Fruit fly (Drosophila melanogaster) whole organism, prepupa: ENCODE data around the gene CG1998.

ENCODE experiments used
- Blimp-1 ChIP-seq: fragments of 200-800 bp; sonication (Bioruptor generic); optimal IDR thresholded peaks from 3 replicates; lab custom pipeline; 2017; ENCODE audit warnings: missing biosample characterization, missing genetic modification characterization, mild to moderate bottlenecking, moderate library complexity, missing genetic modification reagents
- CG10631 ChIP-seq: fragments of 200-800 bp; sonication (Bioruptor generic); optimal IDR thresholded peaks from 2 replicates; lab custom pipeline; 2016; ENCODE audit warnings: missing biosample characterization, missing genetic modification characterization
- CG11294 ChIP-seq: fragments of 200-800 bp; sonication (Bioruptor generic); IDR thresholded peaks from 2 replicates; pipeline ENCODE4 v1.3.6; 2022; ENCODE audit warnings: missing biosample characterization, missing genetic modification characterization
- CG11762 ChIP-seq: fragments of 200-800 bp; sonication (Bioruptor generic); optimal IDR thresholded peaks from 3 replicates; lab custom pipeline; 2016; ENCODE audit warnings: missing biosample characterization, missing genetic modification characterization; ENCODE audit not compliant: insufficient read depth
- CG15336 ChIP-seq: fragments of 200-800 bp; sonication (Bioruptor generic); IDR thresholded peaks from 2 replicates; pipeline ENCODE4 v1.3.6; 2022; ENCODE audit warnings: missing biosample characterization, missing genetic modification characterization
- CG1621 ChIP-seq: fragments of 200-800 bp; sonication (Bioruptor generic); optimal IDR thresholded peaks from 3 replicates; lab custom pipeline; 2018; ENCODE audit warnings: missing biosample characterization, mild to moderate bottlenecking, missing genetic modification characterization
- CG16779 ChIP-seq: fragments of 200-800 bp; sonication (Bioruptor generic); optimal IDR thresholded peaks from 3 replicates; lab custom pipeline; 2017; ENCODE audit warnings: missing biosample characterization, mild to moderate bottlenecking, missing genetic modification characterization
- CG31627 ChIP-seq: fragments of 200-800 bp; sonication (Bioruptor generic); optimal IDR thresholded peaks from 3 replicates; lab custom pipeline; 2016; ENCODE audit warnings: missing biosample characterization, missing genetic modification characterization
- CG32006 ChIP-seq: fragments of 200-800 bp; sonication (Bioruptor generic); optimal IDR thresholded peaks from 3 replicates; lab custom pipeline; 2017; ENCODE audit warnings: missing biosample characterization, mild to moderate bottlenecking, missing genetic modification characterization
- CG34406 ChIP-seq: fragments of 200-800 bp; sonication (Bioruptor generic); optimal IDR thresholded peaks from 3 replicates; lab custom pipeline; 2016; ENCODE audit warnings: missing biosample characterization, missing genetic modification characterization
- CG3919 ChIP-seq: fragments of 200-800 bp; sonication (Bioruptor generic); optimal IDR thresholded peaks from 3 replicates; lab custom pipeline; 2016; ENCODE audit warnings: missing biosample characterization, missing genetic modification characterization
- CG4318 ChIP-seq: fragments of 200-800 bp; sonication (Bioruptor generic); optimal IDR thresholded peaks from 3 replicates; lab custom pipeline; 2017; ENCODE audit warnings: missing biosample characterization, mild to moderate bottlenecking, missing genetic modification characterization
- CG6276 ChIP-seq: fragments of 200-800 bp; sonication (Bioruptor generic); optimal IDR thresholded peaks from 2 replicates; lab custom pipeline; 2017; ENCODE audit warnings: missing biosample characterization, mild to moderate bottlenecking, missing genetic modification characterization
- CG6792 ChIP-seq: fragments of 200-800 bp; sonication (Bioruptor generic); optimal IDR thresholded peaks from 3 replicates; lab custom pipeline; 2016; ENCODE audit warnings: missing biosample characterization, missing genetic modification characterization
- CG6808 ChIP-seq: fragments of 200-800 bp; sonication (Bioruptor generic); optimal IDR thresholded peaks from 3 replicates; lab custom pipeline; 2017; ENCODE audit warnings: missing biosample characterization, missing genetic modification characterization, mild to moderate bottlenecking, moderate library complexity, missing genetic modification reagents
- CG6854 ChIP-seq: fragments of 200-800 bp; sonication (Bioruptor generic); optimal IDR thresholded peaks from 2 replicates; lab custom pipeline; 2017; ENCODE audit warnings: missing biosample characterization, mild to moderate bottlenecking, missing genetic modification characterization
- CG8119 ChIP-seq: fragments of 200-800 bp; sonication (Bioruptor generic); IDR thresholded peaks from 3 replicates; pipeline ENCODE4 v1.3.6; 2022; ENCODE audit warnings: missing biosample characterization, missing genetic modification characterization
- CG8632 ChIP-seq: fragments of 200-800 bp; sonication (Bioruptor generic); optimal IDR thresholded peaks from 3 replicates; lab custom pipeline; 2016; ENCODE audit warnings: missing biosample characterization, missing genetic modification characterization
- Eip78C ChIP-seq: fragments of 200-800 bp; sonication (Bioruptor generic); peaks from one replicate; lab custom pipeline; 2016; ENCODE audit warnings: missing biosample characterization, missing genetic modification characterization
- Ets21C ChIP-seq: fragments of 200-800 bp; sonication (Bioruptor generic); optimal IDR thresholded peaks from 3 replicates; lab custom pipeline; 2016; ENCODE audit warnings: missing biosample characterization, missing genetic modification characterization
- Gug ChIP-seq: fragments of 200-800 bp; sonication (Bioruptor generic); IDR thresholded peaks from 2 replicates; pipeline ENCODE4 v1.3.6; 2022; ENCODE audit warnings: missing biosample characterization, missing genetic modification characterization
- Hr38 ChIP-seq: sonication (Bioruptor generic); optimal IDR thresholded peaks from 2 replicates; lab custom pipeline; 2016; ENCODE audit warnings: missing biosample characterization, missing genetic modification characterization
- Hr39 ChIP-seq: fragments of 200-800 bp; sonication (Bioruptor generic); optimal IDR thresholded peaks from 2 replicates; lab custom pipeline; 2016; ENCODE audit warnings: missing biosample characterization, missing genetic modification characterization
- Hr4 ChIP-seq: fragments of 200-800 bp; sonication (Bioruptor generic); optimal IDR thresholded peaks from 3 replicates; lab custom pipeline; 2016; ENCODE audit warnings: missing biosample characterization, missing genetic modification characterization
- Met ChIP-seq: fragments of 200-800 bp; sonication (Bioruptor generic); optimal IDR thresholded peaks from 3 replicates; lab custom pipeline; 2016; ENCODE audit warnings: missing biosample characterization, missing genetic modification characterization
- OdsH ChIP-seq: fragments of 200-800 bp; sonication (Bioruptor generic); optimal IDR thresholded peaks from 3 replicates; lab custom pipeline; 2016; ENCODE audit warnings: missing biosample characterization, missing genetic modification characterization
- Smox ChIP-seq: fragments of 200-800 bp; sonication (Bioruptor generic); optimal IDR thresholded peaks from 3 replicates; lab custom pipeline; 2016; ENCODE audit warnings: missing biosample characterization, missing genetic modification characterization
- Sox14 ChIP-seq: fragments of 200-800 bp; sonication (Bioruptor generic); optimal IDR thresholded peaks from 3 replicates; lab custom pipeline; 2016; ENCODE audit warnings: missing biosample characterization, missing genetic modification characterization
- achi ChIP-seq: fragments of 200-800 bp; sonication (Bioruptor generic); optimal IDR thresholded peaks from 3 replicates; lab custom pipeline; 2016; ENCODE audit warnings: missing biosample characterization, missing genetic modification characterization
- acj6 ChIP-seq: fragments of 200-800 bp; sonication (Bioruptor generic); optimal IDR thresholded peaks from 3 replicates; lab custom pipeline; 2016; ENCODE audit warnings: missing biosample characterization, missing genetic modification characterization
- cyc ChIP-seq: fragments of 200-800 bp; sonication (Bioruptor generic); optimal IDR thresholded peaks from 3 replicates; lab custom pipeline; 2016; ENCODE audit warnings: missing biosample characterization, missing genetic modification characterization
- dsx ChIP-seq: fragments of 200-800 bp; optimal IDR thresholded peaks from 3 replicates; lab custom pipeline; 2019; ENCODE audit warnings: missing biosample characterization, mild to moderate bottlenecking, missing genetic modification characterization, moderate library complexity; ENCODE audit not compliant: poor library complexity, severe bottlenecking
- esn ChIP-seq: fragments of 200-800 bp; sonication (Bioruptor generic); optimal IDR thresholded peaks from 2 replicates; lab custom pipeline; 2016; ENCODE audit warnings: missing biosample characterization, mild to moderate bottlenecking, missing genetic modification characterization, moderate library complexity
- fd59A ChIP-seq: fragments of 200-800 bp; sonication (Bioruptor generic); optimal IDR thresholded peaks from 2 replicates; lab custom pipeline; 2017; ENCODE audit warnings: missing biosample characterization, mild to moderate bottlenecking, missing genetic modification characterization, missing genetic modification reagents
- fd85E ChIP-seq: fragments of 200-800 bp; sonication (Bioruptor generic); optimal IDR thresholded peaks from 3 replicates; lab custom pipeline; 2016; ENCODE audit warnings: missing biosample characterization, missing genetic modification characterization
- fkh ChIP-seq: fragments of 200-800 bp; sonication (Bioruptor generic); optimal IDR thresholded peaks from 3 replicates; lab custom pipeline; 2017; ENCODE audit warnings: missing biosample characterization, mild to moderate bottlenecking, missing genetic modification characterization, moderate library complexity
- net ChIP-seq: fragments of 200-800 bp; sonication (Bioruptor generic); optimal IDR thresholded peaks from 3 replicates; lab custom pipeline; 2016; ENCODE audit warnings: missing biosample characterization, missing genetic modification characterization
- pdm3 ChIP-seq: fragments of 200-800 bp; sonication (Bioruptor generic); optimal IDR thresholded peaks from 3 replicates; lab custom pipeline; 2016; ENCODE audit warnings: missing biosample characterization, missing genetic modification characterization
- salr ChIP-seq, 2 experiments: fragments of 200-800 bp; sonication (Bioruptor generic); optimal IDR thresholded peaks; 3 replicates each; lab custom pipeline; 2016 to 2018; ENCODE audit warnings: missing biosample characterization in 2 of 2, missing genetic modification characterization in 2 of 2, mild to moderate bottlenecking in 1 of 2
- spab ChIP-seq: fragments of 200-800 bp; sonication (Bioruptor generic); optimal IDR thresholded peaks from 2 replicates; lab custom pipeline; 2017; ENCODE audit warnings: missing biosample characterization, mild to moderate bottlenecking, missing genetic modification characterization, missing genetic modification reagents
- topi ChIP-seq: fragments of 200-800 bp; sonication (Bioruptor generic); optimal IDR thresholded peaks from 3 replicates; lab custom pipeline; 2016; ENCODE audit warnings: missing biosample characterization, missing genetic modification characterization
- vri ChIP-seq: fragments of 200-800 bp; sonication (Bioruptor generic); optimal IDR thresholded peaks from 3 replicates; lab custom pipeline; 2016; ENCODE audit warnings: missing biosample characterization, mild to moderate bottlenecking, missing genetic modification characterization

Gene CG1998

dm6 chrX:13412941-13413613 is at the start of gene CG1998, which contains the start of gene Set2:
Gene CG1998, minus strand, starts transcription at chrX:13413074.
Gene Set2, plus strand, starts transcription at chrX:13413242.
- TF ChIP-seq CG1621, result peak; percentile 59
- TF ChIP-seq Blimp-1 (GFP tag; lab: Kevin White, UChicago), result no peak
- TF ChIP-seq OdsH (GFP tag; lab: Kevin White, UChicago), result no peak
- 0 out of 3 replicates have a peak, but pooled peaks have one; percentile 12 for TF ChIP-seq CG8119 (GFP tag; lab: Robert Waterston, UW)
- no peak for TF ChIP-seq Sox14 (GFP tag; lab: Kevin White, UChicago)
- peak; percentile 29 for TF ChIP-seq Eip78C
- TF ChIP-seq CG4318 (GFP tag; lab: Kevin White, UChicago), result no peak

- TF ChIP-seq vri (GFP tag; lab: Kevin White, UChicago) (no peak), CG6854 (no peak), CG6276 (GFP tag; lab: Kevin White, UChicago) (no peak)
These were observed 44.7 kb upstream of the CG1998 start, which contains the start of gene CG34324 for dm6 chrX:13457563-13457962. Gene CG34324, minus strand, starts transcription at chrX:13457663.

- TF ChIP-seq CG32006 (GFP tag; lab: Kevin White, UChicago) (peak; percentile 46), Gug (GFP tag; lab: Robert Waterston, UW) (0 out of 2 replicates have a peak, but pooled peaks have one; percentile 8), Hr39 (no peak), CG15336 (GFP tag; lab: Robert Waterston, UW) (0 out of 2 replicates have a peak, but pooled peaks have one; percentile 18)
These were observed 37.9 kb upstream of the CG1998 start for dm6 chrX:13450754-13451153.

- TF ChIP-seq fkh (GFP tag; lab: Kevin White, UChicago), result no peak
- TF ChIP-seq Sox14 (GFP tag; lab: Kevin White, UChicago), result no peak
- TF ChIP-seq topi (GFP tag; lab: Kevin White, UChicago), result no peak
- TF ChIP-seq Eip78C, result no peak
- no peak for TF ChIP-seq CG8632 (GFP tag; lab: Kevin White, UChicago)
- no peak for TF ChIP-seq Hr4 (GFP tag; lab: Kevin White, UChicago)
- 0 out of 3 replicates have a peak, but pooled peaks have one; percentile 29 for TF ChIP-seq CG8119 (GFP tag; lab: Robert Waterston, UW)
- no peak for TF ChIP-seq fd59A (GFP tag; lab: Kevin White, UChicago)
- TF ChIP-seq CG11294 (GFP tag; lab: Robert Waterston, UW), result peak; percentile 45
- no peak for TF ChIP-seq CG6276 (GFP tag; lab: Kevin White, UChicago)
- no peak for TF ChIP-seq dsx (GFP tag; lab: Kevin White, UChicago)
- no peak for TF ChIP-seq Hr38 (GFP tag; lab: Kevin White, UChicago)
- no peak for TF ChIP-seq CG4318 (GFP tag; lab: Kevin White, UChicago)
- TF ChIP-seq CG15336 (GFP tag; lab: Robert Waterston, UW), result peak; percentile 58
- TF ChIP-seq CG34406 (GFP tag; lab: Kevin White, UChicago), result no peak
- TF ChIP-seq CG3919 (GFP tag; lab: Kevin White, UChicago), result no peak
- no peak for TF ChIP-seq net (GFP tag; lab: Kevin White, UChicago)
- no peak for TF ChIP-seq vri (GFP tag; lab: Kevin White, UChicago)
- TF ChIP-seq spab (GFP tag; lab: Kevin White, UChicago), result no peak
- TF ChIP-seq salr (GFP tag; optimal IDR thresholded peaks at IDR 0.05; lab: Kevin White, UChicago), result no peak
- no peak for TF ChIP-seq fd85E
- no peak for TF ChIP-seq CG16779 (tag; lab: Kevin White, UChicago)
- TF ChIP-seq Smox, result no peak
- TF ChIP-seq pdm3 (GFP tag; lab: Kevin White, UChicago), result no peak
- TF ChIP-seq CG11762, result no peak
- no peak for TF ChIP-seq CG10631 (GFP tag; lab: Kevin White, UChicago)
- no peak for TF ChIP-seq Hr39
- TF ChIP-seq CG31627 (GFP tag; lab: Kevin White, UChicago), result no peak
- no peak for TF ChIP-seq achi (GFP tag; lab: Kevin White, UChicago)
- TF ChIP-seq CG1621, result no peak
- no peak for TF ChIP-seq Met (GFP tag; lab: Kevin White, UChicago)
- no peak for TF ChIP-seq CG6808 (GFP tag; lab: Kevin White, UChicago)
- no peak for TF ChIP-seq esn (GFP tag; lab: Kevin White, UChicago)
- TF ChIP-seq CG6792 (GFP tag; lab: Kevin White, UChicago), result no peak
- TF ChIP-seq Gug (GFP tag; lab: Robert Waterston, UW), result peak; percentile 27; the same call in 1 of the 2 replicates
- no peak for TF ChIP-seq Ets21C (GFP tag; lab: Kevin White, UChicago)
- TF ChIP-seq cyc, result no peak
- TF ChIP-seq OdsH (GFP tag; lab: Kevin White, UChicago), result no peak
- TF ChIP-seq acj6 (GFP tag; lab: Kevin White, UChicago), result no peak
- TF ChIP-seq CG32006 (GFP tag; lab: Kevin White, UChicago), result peak; percentile 22
These were observed 34.6 kb upstream of the CG1998 start for dm6 chrX:13447438-13447837.
